Fruit fly (Drosophila melanogaster): Measurements from ENCODE around the gene Ugt35E1.

Gene Ugt35E1

DNA sequence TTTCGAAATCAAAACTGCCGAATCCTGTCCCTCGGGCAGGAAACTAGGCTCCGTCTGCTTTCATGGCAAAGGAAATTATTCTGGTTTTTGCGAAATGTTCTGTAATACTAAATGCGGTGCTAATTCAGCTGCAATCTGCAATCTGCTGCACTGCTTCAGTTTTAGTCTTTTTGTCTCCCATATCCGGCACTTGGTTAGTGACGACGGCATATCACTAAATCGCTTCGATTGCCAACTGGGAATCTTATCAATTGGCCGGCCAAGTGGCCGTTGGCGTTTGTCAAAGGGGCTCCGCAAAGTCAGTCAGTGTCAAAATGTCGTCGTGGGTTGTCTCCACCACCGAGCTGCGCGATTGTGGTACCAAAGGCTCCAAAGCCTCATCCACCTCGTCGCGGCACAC, 29.9 kb upstream of the Ugt35E1 start, which contains the start of gene CG18577:
Gene CG18577, plus strand, starts transcription at position 301 of the 400 bp plus-strand sequence.
- TF ChIP-seq CG12768 (GFP tag; optimal IDR thresholded peaks at IDR 0.05), result no peak
- peak; percentile 80 for TF ChIP-seq cic (GFP tag; optimal IDR thresholded peaks at IDR 0.05)

DNA sequence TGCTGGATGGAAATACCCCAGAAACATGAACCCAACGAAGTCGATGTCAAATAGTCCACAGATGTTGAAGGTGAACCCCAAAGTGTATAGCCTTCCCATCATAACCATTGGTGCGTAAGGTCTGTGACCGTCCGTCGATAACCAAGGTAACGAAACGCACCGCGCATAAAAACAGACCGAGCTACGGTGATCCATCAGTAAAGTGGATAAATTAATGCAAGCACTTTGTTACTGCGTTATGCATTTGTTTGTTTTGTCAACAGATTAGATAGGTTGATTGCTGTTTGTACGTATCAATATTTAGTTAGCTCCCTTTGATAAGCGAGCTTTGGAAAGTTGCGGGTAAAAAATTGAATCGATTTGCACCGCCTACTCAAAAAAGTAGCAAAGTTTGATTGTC, 12.4 kb upstream of the Ugt35E1 start:
- TF ChIP-seq Clk (GFP tag; optimal IDR thresholded peaks at IDR 0.05) (no peak), CG11617 (GFP tag; optimal IDR thresholded peaks at IDR 0.05) (peak; percentile 9), cic (GFP tag; optimal IDR thresholded peaks at IDR 0.05) (peak; percentile 60), CG5204 (GFP tag; optimal IDR thresholded peaks at IDR 0.05) (peak; percentile 12), CG7101 (tag; optimal IDR thresholded peaks at IDR 0.05) (peak; percentile 53), CG33017 (tag; optimal IDR thresholded peaks at IDR 0.05) (peak; percentile 33), bab1 (GFP tag; optimal IDR thresholded peaks at IDR 0.05) (no peak), CG14711 (tag; optimal IDR thresholded peaks at IDR 0.05) (peak; percentile 36), CG7045 (GFP tag; optimal IDR thresholded peaks at IDR 0.05) (peak; percentile 49), CG1620 (GFP tag; optimal IDR thresholded peaks at IDR 0.05) (no peak), kay (GFP tag; ENCODE audit: borderline replicate concordance) (peak; percentile 59), CG12768 (GFP tag; optimal IDR thresholded peaks at IDR 0.05) (peak; percentile 66), Mnt (GFP tag; optimal IDR thresholded peaks at IDR 0.05) (peak; percentile 2), Hr96 (GFP tag; optimal IDR thresholded peaks at IDR 0.05) (no peak)

DNA sequence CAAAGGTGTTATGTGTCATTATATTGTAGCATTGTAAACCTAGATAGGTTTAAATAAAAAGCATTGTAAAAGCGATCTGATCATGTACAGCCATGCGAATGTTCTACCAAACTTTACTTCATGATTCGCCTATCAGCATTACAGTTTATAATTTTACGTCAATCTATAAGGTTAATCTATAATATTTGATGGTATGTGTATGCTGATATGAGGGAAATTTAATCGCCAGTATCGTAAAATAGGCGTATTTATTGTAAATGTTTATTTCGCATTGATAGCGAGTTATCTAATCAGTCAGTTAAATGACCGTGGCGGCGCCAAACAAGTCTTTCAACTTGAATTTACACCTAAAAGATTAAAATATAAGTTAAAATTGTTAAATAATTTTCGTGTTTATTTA, 11.7 kb upstream of the Ugt35E1 start:
- no peak for TF ChIP-seq CG11617 (GFP tag; optimal IDR thresholded peaks at IDR 0.05)
- TF ChIP-seq CG7045 (GFP tag; optimal IDR thresholded peaks at IDR 0.05), result no peak
- no peak for TF ChIP-seq ovo (GFP tag; optimal IDR thresholded peaks at IDR 0.05)
- TF ChIP-seq CG1620 (GFP tag; optimal IDR thresholded peaks at IDR 0.05), result no peak
- TF ChIP-seq Clk (GFP tag; optimal IDR thresholded peaks at IDR 0.05), result no peak
- TF ChIP-seq bab1 (GFP tag; optimal IDR thresholded peaks at IDR 0.05), result no peak
- TF ChIP-seq kay (GFP tag; ENCODE audit: borderline replicate concordance), result no peak
- no peak for TF ChIP-seq Crg-1 (GFP tag; optimal IDR thresholded peaks at IDR 0.05)
- no peak for TF ChIP-seq CG5204 (GFP tag; optimal IDR thresholded peaks at IDR 0.05)
- no peak for TF ChIP-seq toe (GFP tag; optimal IDR thresholded peaks at IDR 0.05)
- no peak for TF ChIP-seq pad (GFP tag; optimal IDR thresholded peaks at IDR 0.05)
- TF ChIP-seq Mnt (GFP tag; optimal IDR thresholded peaks at IDR 0.05), result no peak

DNA sequence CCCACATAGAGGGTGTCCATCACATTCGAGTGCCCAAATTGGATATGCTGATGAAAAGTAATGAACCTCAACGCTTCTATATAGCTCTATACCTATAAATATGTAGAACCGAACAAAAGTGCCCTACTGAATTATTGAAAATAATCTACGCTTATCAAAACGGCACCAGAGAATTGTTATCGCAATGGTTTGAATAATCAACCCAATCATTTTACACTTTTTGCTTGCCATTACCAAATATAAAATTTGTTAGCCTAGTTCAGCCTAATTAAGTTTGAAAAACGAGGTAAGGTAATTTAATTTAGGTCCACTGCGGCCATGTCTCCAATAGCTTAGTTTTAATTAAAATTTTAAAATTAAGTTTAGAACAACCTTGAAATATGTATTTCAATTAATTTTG, 9.9 kb upstream of the Ugt35E1 start:
- TF ChIP-seq Clk (GFP tag; optimal IDR thresholded peaks at IDR 0.05) (no peak), ovo (GFP tag; optimal IDR thresholded peaks at IDR 0.05) (no peak), CG1620 (GFP tag; optimal IDR thresholded peaks at IDR 0.05) (no peak), CG33017 (tag; optimal IDR thresholded peaks at IDR 0.05) (no peak), cnc (optimal IDR thresholded peaks at IDR 0.05) (no peak), CG7045 (GFP tag; optimal IDR thresholded peaks at IDR 0.05) (no peak), cic (GFP tag; optimal IDR thresholded peaks at IDR 0.05) (no peak), pad (GFP tag; optimal IDR thresholded peaks at IDR 0.05) (no peak), CG14711 (tag; optimal IDR thresholded peaks at IDR 0.05) (no peak), bab1 (GFP tag; optimal IDR thresholded peaks at IDR 0.05) (no peak), kay (GFP tag; ENCODE audit: borderline replicate concordance) (no peak), Crg-1 (GFP tag; optimal IDR thresholded peaks at IDR 0.05) (no peak), CG7101 (tag; optimal IDR thresholded peaks at IDR 0.05) (no peak), Mnt (GFP tag; optimal IDR thresholded peaks at IDR 0.05) (no peak), CG5204 (GFP tag; optimal IDR thresholded peaks at IDR 0.05) (no peak), CG11617 (GFP tag; optimal IDR thresholded peaks at IDR 0.05) (no peak)

DNA sequence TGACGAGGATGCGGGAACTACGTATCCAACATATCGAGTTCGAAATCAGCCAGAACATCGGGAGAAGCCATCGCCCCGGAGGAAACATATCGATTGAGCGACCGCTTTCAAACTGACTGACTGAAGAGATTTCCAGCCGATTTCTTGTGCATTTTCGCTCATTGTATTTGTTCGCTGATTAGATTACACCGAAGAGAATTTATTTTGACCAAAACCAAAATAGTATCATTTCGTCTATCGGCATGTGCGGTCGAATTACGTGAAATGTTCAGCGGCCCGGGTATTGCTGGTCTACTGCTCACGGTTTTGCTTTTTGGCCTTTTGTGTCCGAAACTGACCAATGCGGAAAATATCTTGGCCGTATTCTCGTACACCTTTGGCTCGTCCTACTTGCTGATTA, 9.4 kb upstream of the Ugt35E1 start, which contains the start of the genes Ugt304A1 and Ugt303A1:
Gene Ugt304A1, minus strand, starts transcription at position 101 of the 400 bp plus-strand sequence.
Gene Ugt303A1, plus strand, starts transcription at position 222 of the 400 bp plus-strand sequence.
- TF ChIP-seq Hr96 (GFP tag; optimal IDR thresholded peaks at IDR 0.05) (no peak), cic (GFP tag; optimal IDR thresholded peaks at IDR 0.05) (peak; percentile 18)

DNA sequence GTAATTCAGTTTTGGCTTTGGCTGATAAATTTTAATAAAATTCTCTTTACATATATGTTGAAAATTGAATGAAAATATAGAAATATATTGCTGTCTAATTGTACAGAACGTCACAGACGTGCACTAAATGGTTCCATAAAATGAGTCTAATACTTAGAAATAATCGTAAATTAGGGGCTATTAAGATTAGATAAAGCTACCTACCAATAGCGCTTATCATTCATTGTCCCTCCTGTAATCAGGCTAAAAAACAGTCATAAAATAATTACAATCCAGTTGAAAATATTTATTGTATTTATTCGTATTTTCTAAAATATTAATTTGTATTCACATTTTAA, 7.3 kb upstream of the Ugt35E1 start:
- peak; percentile 58 for TF ChIP-seq kay (GFP tag; ENCODE audit: borderline replicate concordance)
- TF ChIP-seq pad (GFP tag; optimal IDR thresholded peaks at IDR 0.05), result no peak
- no peak for TF ChIP-seq Clk (GFP tag; optimal IDR thresholded peaks at IDR 0.05)
- TF ChIP-seq CG33017 (tag; optimal IDR thresholded peaks at IDR 0.05), result peak; percentile 67
- no peak for TF ChIP-seq cnc (optimal IDR thresholded peaks at IDR 0.05)
- peak; percentile 42 for TF ChIP-seq CG12768 (GFP tag; optimal IDR thresholded peaks at IDR 0.05)
- TF ChIP-seq Mnt (GFP tag; optimal IDR thresholded peaks at IDR 0.05), result no peak
- peak; percentile 45 for TF ChIP-seq CG14711 (tag; optimal IDR thresholded peaks at IDR 0.05)
- TF ChIP-seq CG5204 (GFP tag; optimal IDR thresholded peaks at IDR 0.05), result no peak
- TF ChIP-seq CG7101 (tag; optimal IDR thresholded peaks at IDR 0.05), result peak; percentile 32
- TF ChIP-seq bab1 (GFP tag; optimal IDR thresholded peaks at IDR 0.05), result no peak
- peak; percentile 74 for TF ChIP-seq cic (GFP tag; optimal IDR thresholded peaks at IDR 0.05)
- TF ChIP-seq CG7045 (GFP tag; optimal IDR thresholded peaks at IDR 0.05), result peak; percentile 59
- TF ChIP-seq CG11617 (GFP tag; optimal IDR thresholded peaks at IDR 0.05), result peak; percentile 51
- no peak for TF ChIP-seq toe (GFP tag; optimal IDR thresholded peaks at IDR 0.05)
- TF ChIP-seq tj (GFP tag; optimal IDR thresholded peaks at IDR 0.05), result peak; percentile 14
- no peak for TF ChIP-seq Crg-1 (GFP tag; optimal IDR thresholded peaks at IDR 0.05)
- no peak for TF ChIP-seq Hr96 (GFP tag; optimal IDR thresholded peaks at IDR 0.05)
- TF ChIP-seq ovo (GFP tag; optimal IDR thresholded peaks at IDR 0.05), result no peak
- no peak for TF ChIP-seq CG1620 (GFP tag; optimal IDR thresholded peaks at IDR 0.05)
